Worm (Caenorhabditis elegans): ENCODE data around the gene cls-3.

DNA sequence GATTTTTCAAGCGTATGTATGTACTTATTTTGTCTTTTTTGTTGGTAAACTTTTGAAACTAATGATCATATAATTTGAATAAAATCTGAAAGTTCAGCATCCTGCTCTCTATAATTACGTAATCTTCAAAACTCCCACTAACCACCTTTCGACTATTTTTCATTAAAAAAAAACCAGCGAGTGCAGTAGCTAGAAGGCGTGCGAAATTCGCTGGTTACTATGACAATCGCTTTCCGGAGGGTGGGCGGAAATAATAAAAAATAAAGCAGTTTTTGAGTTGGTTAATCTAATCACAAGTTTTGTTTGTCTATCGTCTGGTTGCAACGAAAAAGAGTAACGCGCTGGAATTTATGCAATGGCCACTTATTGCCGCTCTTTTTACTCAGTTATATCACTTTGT lies 36.1 kb downstream of the cls-3 start, which contains the start of gene irld-34:
- TF ChIP-seq ztf-29 (GFP tag; IDR thresholded peaks at IDR 0.05) (no peak), T22C8.4 (GFP tag; IDR thresholded peaks at IDR 0.05) (no peak), flt-1 (GFP tag; IDR thresholded peaks at IDR 0.05) (no peak), cog-1 (tag; optimal IDR thresholded peaks at IDR 0.05) (no peak), med-1 (GFP tag; optimal IDR thresholded peaks at IDR 0.05; ENCODE audit: insufficient read depth) (no peak), klf-2 (GFP tag; conservative IDR thresholded peaks at IDR 0.05) (no peak)

Measured in whole organism, midembryonic.